Fruit fly (Drosophila melanogaster) whole organism, prepupa: Measurements from ENCODE around the gene mTerf3.

Experiments
- Blimp-1 ChIP-seq: fragments of 200-800 bp; sonication (Bioruptor generic); optimal IDR thresholded peaks from 3 replicates; lab custom pipeline; 2017; ENCODE audit warnings: missing biosample characterization, missing genetic modification characterization, mild to moderate bottlenecking, moderate library complexity, missing genetic modification reagents
- CG10631 ChIP-seq: fragments of 200-800 bp; sonication (Bioruptor generic); optimal IDR thresholded peaks from 2 replicates; lab custom pipeline; 2016; ENCODE audit warnings: missing biosample characterization, missing genetic modification characterization
- CG10669 ChIP-seq: fragments of 200-800 bp; sonication (Bioruptor generic); optimal IDR thresholded peaks from 3 replicates; lab custom pipeline; 2018; ENCODE audit warnings: missing biosample characterization, mild to moderate bottlenecking, missing genetic modification characterization, moderate library complexity
- CG11294 ChIP-seq: fragments of 200-800 bp; sonication (Bioruptor generic); IDR thresholded peaks from 2 replicates; pipeline ENCODE4 v1.3.6; 2022; ENCODE audit warnings: missing biosample characterization, missing genetic modification characterization
- CG11762 ChIP-seq: fragments of 200-800 bp; sonication (Bioruptor generic); optimal IDR thresholded peaks from 3 replicates; lab custom pipeline; 2016; ENCODE audit warnings: missing biosample characterization, missing genetic modification characterization; ENCODE audit not compliant: insufficient read depth
- CG1621 ChIP-seq: fragments of 200-800 bp; sonication (Bioruptor generic); optimal IDR thresholded peaks from 3 replicates; lab custom pipeline; 2018; ENCODE audit warnings: missing biosample characterization, mild to moderate bottlenecking, missing genetic modification characterization
- CG16779 ChIP-seq: fragments of 200-800 bp; sonication (Bioruptor generic); optimal IDR thresholded peaks from 3 replicates; lab custom pipeline; 2017; ENCODE audit warnings: missing biosample characterization, mild to moderate bottlenecking, missing genetic modification characterization
- CG31627 ChIP-seq: fragments of 200-800 bp; sonication (Bioruptor generic); optimal IDR thresholded peaks from 3 replicates; lab custom pipeline; 2016; ENCODE audit warnings: missing biosample characterization, missing genetic modification characterization
- CG32006 ChIP-seq: fragments of 200-800 bp; sonication (Bioruptor generic); optimal IDR thresholded peaks from 3 replicates; lab custom pipeline; 2017; ENCODE audit warnings: missing biosample characterization, mild to moderate bottlenecking, missing genetic modification characterization
- CG34406 ChIP-seq: fragments of 200-800 bp; sonication (Bioruptor generic); optimal IDR thresholded peaks from 3 replicates; lab custom pipeline; 2016; ENCODE audit warnings: missing biosample characterization, missing genetic modification characterization
- CG3919 ChIP-seq: fragments of 200-800 bp; sonication (Bioruptor generic); optimal IDR thresholded peaks from 3 replicates; lab custom pipeline; 2016; ENCODE audit warnings: missing biosample characterization, missing genetic modification characterization
- CG6276 ChIP-seq: fragments of 200-800 bp; sonication (Bioruptor generic); optimal IDR thresholded peaks from 2 replicates; lab custom pipeline; 2017; ENCODE audit warnings: missing biosample characterization, mild to moderate bottlenecking, missing genetic modification characterization
- CG6792 ChIP-seq: fragments of 200-800 bp; sonication (Bioruptor generic); optimal IDR thresholded peaks from 3 replicates; lab custom pipeline; 2016; ENCODE audit warnings: missing biosample characterization, missing genetic modification characterization
- CG7368 ChIP-seq: fragments of 200-800 bp; sonication (Bioruptor generic); optimal IDR thresholded peaks from 3 replicates; lab custom pipeline; 2016; ENCODE audit warnings: missing biosample characterization, missing genetic modification characterization
- CG8119 ChIP-seq: fragments of 200-800 bp; sonication (Bioruptor generic); IDR thresholded peaks from 3 replicates; pipeline ENCODE4 v1.3.6; 2022; ENCODE audit warnings: missing biosample characterization, missing genetic modification characterization
- CG8319 ChIP-seq: fragments of 200-800 bp; sonication (Bioruptor generic); optimal IDR thresholded peaks from 3 replicates; lab custom pipeline; 2016; ENCODE audit warnings: missing biosample characterization, missing genetic modification characterization
- CG9139 ChIP-seq: fragments of 200-800 bp; sonication (Bioruptor generic); optimal IDR thresholded peaks from 3 replicates; lab custom pipeline; 2017; ENCODE audit warnings: missing biosample characterization, mild to moderate bottlenecking, missing genetic modification characterization
- Eip75B ChIP-seq: fragments of 200-800 bp; sonication (Bioruptor generic); optimal IDR thresholded peaks from 3 replicates; lab custom pipeline; 2016; ENCODE audit warnings: missing biosample characterization, missing genetic modification characterization
- Eip78C ChIP-seq: fragments of 200-800 bp; sonication (Bioruptor generic); peaks from one replicate; lab custom pipeline; 2016; ENCODE audit warnings: missing biosample characterization, missing genetic modification characterization
- Ets96B ChIP-seq: fragments of 200-800 bp; optimal IDR thresholded peaks from 2 replicates; lab custom pipeline; 2019; ENCODE audit warnings: missing biosample characterization, mild to moderate bottlenecking, missing genetic modification characterization, moderate library complexity
- Gug ChIP-seq: fragments of 200-800 bp; sonication (Bioruptor generic); IDR thresholded peaks from 2 replicates; pipeline ENCODE4 v1.3.6; 2022; ENCODE audit warnings: missing biosample characterization, missing genetic modification characterization
- Hr38 ChIP-seq: sonication (Bioruptor generic); optimal IDR thresholded peaks from 2 replicates; lab custom pipeline; 2016; ENCODE audit warnings: missing biosample characterization, missing genetic modification characterization
- Hr4 ChIP-seq: fragments of 200-800 bp; sonication (Bioruptor generic); optimal IDR thresholded peaks from 3 replicates; lab custom pipeline; 2016; ENCODE audit warnings: missing biosample characterization, missing genetic modification characterization
- Met ChIP-seq: fragments of 200-800 bp; sonication (Bioruptor generic); optimal IDR thresholded peaks from 3 replicates; lab custom pipeline; 2016; ENCODE audit warnings: missing biosample characterization, missing genetic modification characterization
- OdsH ChIP-seq: fragments of 200-800 bp; sonication (Bioruptor generic); optimal IDR thresholded peaks from 3 replicates; lab custom pipeline; 2016; ENCODE audit warnings: missing biosample characterization, missing genetic modification characterization
- Sox102F ChIP-seq: fragments of 200-800 bp; sonication (Bioruptor generic); optimal IDR thresholded peaks from 2 replicates; lab custom pipeline; 2016; ENCODE audit warnings: missing biosample characterization, mild to moderate bottlenecking, missing genetic modification characterization
- Sox14 ChIP-seq: fragments of 200-800 bp; sonication (Bioruptor generic); optimal IDR thresholded peaks from 3 replicates; lab custom pipeline; 2016; ENCODE audit warnings: missing biosample characterization, missing genetic modification characterization
- achi ChIP-seq: fragments of 200-800 bp; sonication (Bioruptor generic); optimal IDR thresholded peaks from 3 replicates; lab custom pipeline; 2016; ENCODE audit warnings: missing biosample characterization, missing genetic modification characterization
- acj6 ChIP-seq: fragments of 200-800 bp; sonication (Bioruptor generic); optimal IDR thresholded peaks from 3 replicates; lab custom pipeline; 2016; ENCODE audit warnings: missing biosample characterization, missing genetic modification characterization
- cyc ChIP-seq: fragments of 200-800 bp; sonication (Bioruptor generic); optimal IDR thresholded peaks from 3 replicates; lab custom pipeline; 2016; ENCODE audit warnings: missing biosample characterization, missing genetic modification characterization
- dsx ChIP-seq: fragments of 200-800 bp; optimal IDR thresholded peaks from 3 replicates; lab custom pipeline; 2019; ENCODE audit warnings: missing biosample characterization, mild to moderate bottlenecking, missing genetic modification characterization, moderate library complexity; ENCODE audit not compliant: poor library complexity, severe bottlenecking
- eg ChIP-seq: fragments of 200-800 bp; sonication (Bioruptor generic); IDR thresholded peaks from 3 replicates; pipeline ENCODE4 v1.3.6; 2022; ENCODE audit warnings: missing biosample characterization, missing genetic modification characterization
- esn ChIP-seq: fragments of 200-800 bp; sonication (Bioruptor generic); optimal IDR thresholded peaks from 2 replicates; lab custom pipeline; 2016; ENCODE audit warnings: missing biosample characterization, mild to moderate bottlenecking, missing genetic modification characterization, moderate library complexity
- fd85E ChIP-seq: fragments of 200-800 bp; sonication (Bioruptor generic); optimal IDR thresholded peaks from 3 replicates; lab custom pipeline; 2016; ENCODE audit warnings: missing biosample characterization, missing genetic modification characterization
- fkh ChIP-seq: fragments of 200-800 bp; sonication (Bioruptor generic); optimal IDR thresholded peaks from 3 replicates; lab custom pipeline; 2017; ENCODE audit warnings: missing biosample characterization, mild to moderate bottlenecking, missing genetic modification characterization, moderate library complexity
- lz ChIP-seq: fragments of 200-800 bp; sonication (Bioruptor generic); optimal IDR thresholded peaks from 3 replicates; lab custom pipeline; 2016; ENCODE audit warnings: missing biosample characterization, missing genetic modification characterization
- net ChIP-seq: fragments of 200-800 bp; sonication (Bioruptor generic); optimal IDR thresholded peaks from 3 replicates; lab custom pipeline; 2016; ENCODE audit warnings: missing biosample characterization, missing genetic modification characterization
- spab ChIP-seq: fragments of 200-800 bp; sonication (Bioruptor generic); optimal IDR thresholded peaks from 2 replicates; lab custom pipeline; 2017; ENCODE audit warnings: missing biosample characterization, mild to moderate bottlenecking, missing genetic modification characterization, missing genetic modification reagents
- ss ChIP-seq, 2 experiments: fragments of 200-800 bp; sonication (Bioruptor generic); optimal IDR thresholded peaks; 2 replicates in 1 of 2; 3 replicates in 1 of 2; lab custom pipeline; 2017 to 2018; ENCODE audit warnings: mild to moderate bottlenecking in 2 of 2, missing biosample characterization in 2 of 2, missing genetic modification characterization in 2 of 2, moderate library complexity in 1 of 2
- svp ChIP-seq: fragments of 200-800 bp; sonication (Bioruptor generic); peaks from one replicate; lab custom pipeline; 2016; ENCODE audit warnings: missing biosample characterization, missing genetic modification characterization
- topi ChIP-seq: fragments of 200-800 bp; sonication (Bioruptor generic); optimal IDR thresholded peaks from 3 replicates; lab custom pipeline; 2016; ENCODE audit warnings: missing biosample characterization, missing genetic modification characterization

The mTerf3 gene

DNA sequence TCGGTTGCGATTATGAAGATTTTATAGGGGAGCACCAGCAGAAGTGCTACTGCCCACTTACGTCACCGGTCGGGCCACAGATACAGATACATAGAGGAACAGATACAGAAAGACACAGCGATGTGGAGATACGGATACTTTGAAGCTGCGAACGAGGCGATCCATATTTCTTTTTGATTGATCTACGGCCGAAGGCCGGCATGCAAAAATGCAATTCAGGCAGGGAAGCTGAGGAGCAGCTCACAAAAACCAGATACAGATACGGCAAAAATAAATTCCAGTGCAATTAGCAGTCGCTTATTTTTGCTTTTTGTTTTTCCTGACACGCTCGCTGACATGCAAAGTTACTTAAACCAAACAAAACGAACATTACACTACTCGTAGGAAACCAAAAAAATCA lies 10.7 kb upstream of the mTerf3 start:
- TF ChIP-seq CG10669 (GFP tag; lab: Kevin White, UChicago) (no peak), ss (GFP tag; optimal IDR thresholded peaks at IDR 0.05; lab: Kevin White, UChicago) (peak in 1 of 2 experiments; percentile 70), Met (GFP tag; lab: Kevin White, UChicago) (no peak), net (GFP tag; lab: Kevin White, UChicago) (no peak), Ets96B (no peak), Hr38 (no peak), eg (GFP tag; lab: Robert Waterston, UW) (no peak), svp (GFP tag; lab: Kevin White, UChicago) (peak; percentile 89), dsx (GFP tag; lab: Kevin White, UChicago) (no peak), CG7368 (GFP tag; lab: Kevin White, UChicago) (no peak), esn (GFP tag; lab: Kevin White, UChicago) (no peak)
- TF ChIP-seq, all 60 proteins: peak for 2

DNA sequence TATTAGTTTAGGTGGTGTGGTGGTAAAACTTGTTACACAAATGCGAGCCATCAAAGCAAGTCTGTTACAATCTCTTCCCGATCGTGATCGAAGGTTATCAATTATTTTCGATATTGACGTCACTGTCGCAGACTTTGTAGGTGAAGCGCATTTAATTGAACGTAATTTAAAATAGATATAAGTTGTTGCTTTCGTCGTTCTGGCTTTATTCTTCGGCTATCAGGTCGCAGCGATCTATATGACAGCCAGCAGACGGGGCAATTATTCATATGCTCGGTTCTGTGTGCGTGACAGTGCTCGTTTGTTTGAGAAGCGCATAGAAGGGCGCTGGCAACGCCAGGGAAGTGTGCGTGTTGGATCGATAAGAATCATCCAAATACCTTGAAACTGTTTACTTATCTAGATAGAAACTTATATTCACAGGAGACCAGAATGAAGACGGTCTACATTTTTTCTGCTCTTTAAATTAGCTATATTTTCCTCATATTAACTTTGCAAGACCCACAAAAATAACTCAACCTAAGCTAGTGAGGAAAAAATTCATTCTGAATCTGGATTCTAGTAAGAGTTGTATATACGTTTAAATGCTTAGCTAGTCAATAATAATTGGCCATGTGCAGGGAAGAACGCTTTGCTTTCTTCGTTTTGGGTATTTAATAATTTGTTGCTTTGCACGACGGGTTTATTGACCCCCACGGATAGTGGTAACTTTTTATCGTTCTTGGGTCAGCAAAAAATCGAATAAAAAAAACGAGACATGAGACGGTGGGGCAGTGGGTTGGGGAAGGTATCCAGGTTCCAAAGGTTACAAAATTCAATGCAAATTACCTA lies 10.0 kb upstream of the mTerf3 start:
- TF ChIP-seq fd85E (GFP tag; lab: Kevin White, UChicago) (no peak), ss (GFP tag; optimal IDR thresholded peaks at IDR 0.05; lab: Kevin White, UChicago) (peak in 1 of 2 experiments; percentile 24), CG34406 (no peak), achi (GFP tag; lab: Kevin White, UChicago) (no peak), fkh (GFP tag; lab: Kevin White, UChicago) (peak; percentile 31), eg (GFP tag; lab: Robert Waterston, UW) (no peak), Eip78C (GFP tag; lab: Kevin White, UChicago) (peak; percentile 40), OdsH (GFP tag; lab: Kevin White, UChicago) (no peak), svp (GFP tag; lab: Kevin White, UChicago) (peak; percentile 74), CG11762 (GFP tag; lab: Kevin White, UChicago) (no peak), lz (GFP tag; lab: Kevin White, UChicago) (no peak), Gug (GFP tag; lab: Robert Waterston, UW) (no peak)

DNA sequence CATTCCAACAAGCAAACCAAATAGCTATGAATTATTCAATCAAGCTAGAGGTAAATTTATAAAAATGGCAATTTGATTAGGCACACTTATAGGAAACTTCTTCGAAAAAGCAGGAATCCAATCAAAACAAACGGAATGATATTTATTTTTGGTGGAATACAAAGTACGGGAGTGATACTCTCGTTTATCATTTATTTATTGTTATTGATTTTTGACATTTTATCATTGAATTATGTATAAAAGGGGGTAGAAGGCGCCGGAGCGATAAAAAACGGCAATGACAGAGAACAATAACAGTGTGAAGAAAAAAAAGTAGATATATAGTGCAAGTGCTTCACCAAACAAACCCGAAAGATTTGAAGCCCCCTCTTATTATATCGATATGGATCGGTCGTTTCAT lies 9.3 kb upstream of the mTerf3 start:
- no peak for TF ChIP-seq Eip75B (GFP tag; lab: Kevin White, UChicago)
- TF ChIP-seq Eip78C (GFP tag; lab: Kevin White, UChicago), result no peak
- TF ChIP-seq fd85E (GFP tag; lab: Kevin White, UChicago), result no peak
- no peak for TF ChIP-seq CG10631
- TF ChIP-seq CG11294, result no peak
- no peak for TF ChIP-seq Sox14 (GFP tag; lab: Kevin White, UChicago)
- TF ChIP-seq CG7368 (GFP tag; lab: Kevin White, UChicago), result no peak
- TF ChIP-seq Gug (GFP tag; lab: Robert Waterston, UW), result no peak
- TF ChIP-seq CG9139 (GFP tag; lab: Kevin White, UChicago), result no peak
- TF ChIP-seq achi (GFP tag; lab: Kevin White, UChicago), result no peak
- no peak for TF ChIP-seq cyc
- no peak for TF ChIP-seq Blimp-1 (GFP tag; lab: Kevin White, UChicago)
- TF ChIP-seq CG31627 (GFP tag; lab: Kevin White, UChicago), result no peak
- no peak for TF ChIP-seq topi
- no peak for TF ChIP-seq Sox102F (GFP tag; lab: Kevin White, UChicago)
- no peak for TF ChIP-seq CG1621 (tag; lab: Kevin White, UChicago)

DNA sequence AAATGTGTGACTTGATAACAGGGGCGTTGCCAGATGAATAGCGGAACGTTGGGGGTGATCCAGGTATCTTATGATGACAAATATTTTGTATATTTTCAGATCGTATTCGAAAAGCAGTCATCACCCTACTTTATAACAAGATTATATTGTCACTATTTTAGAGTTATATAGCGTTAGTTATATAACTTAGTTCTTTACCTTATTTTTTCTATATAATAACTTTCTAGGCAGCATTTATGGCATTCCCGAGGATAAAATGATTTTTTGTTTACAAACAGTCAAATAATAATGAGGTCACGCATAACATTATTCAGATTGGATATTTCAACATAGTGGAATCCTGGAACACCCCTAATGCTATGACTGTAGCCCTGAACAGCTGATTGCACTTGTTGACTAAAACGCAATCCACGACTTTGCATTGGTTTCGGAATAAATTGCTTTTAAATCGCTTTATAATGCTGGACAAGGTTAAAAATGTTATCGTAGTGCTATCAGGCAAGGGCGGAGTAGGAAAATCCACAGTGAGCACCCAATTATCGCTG lies 5.7 kb upstream of the mTerf3 start, which contains the start of gene Nubp2:
Nubp2 (plus strand) TSS at position 381 of the 545 bp plus-strand sequence.
- TF ChIP-seq CG6276 (peak; percentile 88), topi (peak; percentile 94), Eip78C (GFP tag; lab: Kevin White, UChicago) (peak; percentile 97), spab (GFP tag; lab: Kevin White, UChicago) (peak; percentile 83), CG32006 (GFP tag; lab: Kevin White, UChicago) (peak; percentile 96), eg (GFP tag; lab: Robert Waterston, UW) (peak; percentile 95), acj6 (GFP tag; lab: Kevin White, UChicago) (peak; percentile 97), Hr4 (GFP tag; lab: Kevin White, UChicago) (peak; percentile 96), CG8119 (GFP tag; lab: Robert Waterston, UW) (peak; percentile 93), lz (GFP tag; lab: Kevin White, UChicago) (peak; percentile 97), Blimp-1 (GFP tag; lab: Kevin White, UChicago) (peak; percentile 74), Ets96B (peak; percentile 92), CG16779 (peak; percentile 64), CG8319 (GFP tag; lab: Kevin White, UChicago) (peak; percentile 92), CG6792 (peak; percentile 91), Gug (GFP tag; lab: Robert Waterston, UW) (peak; percentile 90), CG10631 (peak; percentile 98), dsx (GFP tag; lab: Kevin White, UChicago) (peak; percentile 89), CG11762 (GFP tag; lab: Kevin White, UChicago) (peak; percentile 95), Sox102F (GFP tag; lab: Kevin White, UChicago) (peak; percentile 93), fkh (GFP tag; lab: Kevin White, UChicago) (peak; percentile 95), CG3919 (peak; percentile 93)
